Worm (Caenorhabditis elegans): ENCODE results near the gene Y66A7A.4.

ce11 chrIII:11627631-11628030, 15.2 kb downstream of the Y66A7A.4 start:
- TF ChIP-seq sptf-1 (tag; optimal IDR thresholded peaks at IDR 0.05) (no peak), lsy-2 (tag; optimal IDR thresholded peaks at IDR 0.05) (no peak), unc-39 (tag; optimal IDR thresholded peaks at IDR 0.05) (no peak), ztf-11 (tag; optimal IDR thresholded peaks at IDR 0.05) (no peak), nhr-237 (tag; optimal IDR thresholded peaks at IDR 0.05) (no peak), nhr-28 (tag; optimal IDR thresholded peaks at IDR 0.05) (no peak), lin-13 (tag; optimal IDR thresholded peaks at IDR 0.05) (no peak), elt-3 (tag; optimal IDR thresholded peaks at IDR 0.05) (no peak)
